Worm (Caenorhabditis elegans): Measurements from ENCODE around the gene F52C12.2.

ce11 chrIV:1990843-1991339 lies 37.5 kb downstream of the F52C12.2 start:
- TF ChIP-seq zag-1 (tag; optimal IDR thresholded peaks at IDR 0.05) (no peak), nhr-10 (tag; optimal IDR thresholded peaks at IDR 0.05) (no peak), ama-1 (optimal IDR thresholded peaks at IDR 0.05) (no peak), lin-11 (tag; optimal IDR thresholded peaks at IDR 0.05) (no peak), nhr-23 (tag; optimal IDR thresholded peaks at IDR 0.05) (no peak), fos-1 (tag; optimal IDR thresholded peaks at IDR 0.05) (no peak), elt-1 (tag; optimal IDR thresholded peaks at IDR 0.05) (no peak)
